Worm (Caenorhabditis elegans): Measurements from ENCODE around the gene mon-2.

The mon-2 gene

DNA sequence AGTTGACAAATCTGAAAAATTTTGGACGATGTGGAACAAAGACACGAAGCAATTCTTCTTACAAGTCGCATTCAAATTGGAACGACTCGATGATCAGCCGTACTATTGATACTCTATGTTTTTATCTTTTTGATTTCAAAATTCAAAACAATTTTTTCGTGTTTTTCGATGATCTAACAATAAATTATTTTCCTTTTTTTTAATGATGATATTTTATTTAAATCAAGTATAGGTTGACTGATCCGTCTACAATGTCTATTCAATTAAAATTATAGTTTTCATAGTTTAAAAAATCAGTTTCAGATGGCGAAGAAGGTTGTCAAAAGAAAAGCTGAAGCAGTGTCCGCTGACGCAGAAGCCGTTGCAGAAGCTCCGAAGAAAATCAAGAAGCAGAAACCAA lies 11.5 kb upstream of the mon-2 start, which contains the start of gene rbm-34:
rbm-34 (plus strand) TSS at position 301 of the 400 bp plus-strand sequence.
- TF ChIP-seq dmd-4 (tag; optimal IDR thresholded peaks at IDR 0.05) = no peak
- no peak for TF ChIP-seq lin-13 (GFP tag; optimal IDR thresholded peaks at IDR 0.05)
- TF ChIP-seq R02D3.7 (tag; optimal IDR thresholded peaks at IDR 0.05) = no peak
- no peak for TF ChIP-seq C34F6.9 (tag; optimal IDR thresholded peaks at IDR 0.05)
- no peak for TF ChIP-seq zag-1 (tag; optimal IDR thresholded peaks at IDR 0.05)
- no peak for TF ChIP-seq sma-3 (GFP tag; optimal IDR thresholded peaks at IDR 0.05)

DNA sequence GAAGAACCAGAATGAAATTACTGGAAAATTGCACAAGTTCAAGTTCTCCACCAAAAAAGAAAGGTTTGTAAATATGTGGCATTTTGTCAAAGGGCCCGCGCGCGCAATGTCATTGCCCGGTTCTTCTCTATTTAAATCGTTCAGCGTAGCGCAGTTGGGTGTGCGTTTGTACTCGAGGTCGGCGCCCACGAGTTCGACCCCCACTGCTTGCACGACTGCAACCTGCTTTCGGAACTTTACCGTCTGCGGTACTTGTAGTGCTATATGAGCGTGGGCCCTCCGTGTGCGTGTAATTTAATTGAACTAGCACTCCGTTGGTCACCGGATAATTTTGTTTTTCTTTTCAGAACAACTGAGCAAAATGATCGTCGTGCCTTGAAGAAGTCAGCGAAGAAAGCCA lies 10.1 kb upstream of the mon-2 start:
- TF ChIP-seq gmeb-1 (tag; optimal IDR thresholded peaks at IDR 0.05) (peak; percentile 70), nhr-237 (tag; optimal IDR thresholded peaks at IDR 0.05) (no peak), elt-3 (tag; optimal IDR thresholded peaks at IDR 0.05) (no peak), nhr-21 (tag; optimal IDR thresholded peaks at IDR 0.05) (peak; percentile 52), ama-1 (optimal IDR thresholded peaks at IDR 0.05) (no peak), mdl-1 (tag; optimal IDR thresholded peaks at IDR 0.05) (peak in 1 of 2 experiments; percentile 57), elt-1 (tag; optimal IDR thresholded peaks at IDR 0.05) (no peak), dmd-4 (tag; optimal IDR thresholded peaks at IDR 0.05) (no peak), nhr-6 (tag; optimal IDR thresholded peaks at IDR 0.05) (no peak), R02D3.7 (tag; optimal IDR thresholded peaks at IDR 0.05) (no peak), ztf-1 (GFP tag; conservative IDR thresholded peaks at IDR 0.05) (no peak), nhr-129 (tag; optimal IDR thresholded peaks at IDR 0.05) (peak; percentile 95), ZK546.5 (tag; optimal IDR thresholded peaks at IDR 0.05) (no peak), zag-1 (tag; optimal IDR thresholded peaks at IDR 0.05) (peak; percentile 36), egl-27 (tag; optimal IDR thresholded peaks at IDR 0.05) (peak; percentile 49), alr-1 (tag; optimal IDR thresholded peaks at IDR 0.05) (no peak), nhr-77 (tag; optimal IDR thresholded peaks at IDR 0.05) (peak; percentile 30), sma-9 (GFP tag; optimal IDR thresholded peaks at IDR 0.05) (peak; percentile 67), sma-9 (tag; optimal IDR thresholded peaks at IDR 0.05) (no peak), nhr-23 (tag; optimal IDR thresholded peaks at IDR 0.05) (no peak), mab-5 (tag; optimal IDR thresholded peaks at IDR 0.05) (no peak), nhr-25 (tag; optimal IDR thresholded peaks at IDR 0.05) (peak; percentile 50), mbf-1 (tag; optimal IDR thresholded peaks at IDR 0.05) (no peak), nhr-10 (tag; optimal IDR thresholded peaks at IDR 0.05) (no peak), C34F6.9 (tag; optimal IDR thresholded peaks at IDR 0.05) (peak; percentile 64), ztf-4 (tag; optimal IDR thresholded peaks at IDR 0.05) (no peak), sem-4 (tag; optimal IDR thresholded peaks at IDR 0.05) (peak; percentile 53), unc-62 (GFP tag; optimal IDR thresholded peaks at IDR 0.05) (no peak), crh-2 (tag; optimal IDR thresholded peaks at IDR 0.05) (peak; percentile 77), snpc-4 (tag; optimal IDR thresholded peaks at IDR 0.05) (no peak), ztf-11 (tag; optimal IDR thresholded peaks at IDR 0.05) (no peak), F13H6.1 (tag; optimal IDR thresholded peaks at IDR 0.05) (peak; percentile 76), ceh-16 (tag; optimal IDR thresholded peaks at IDR 0.05) (peak; percentile 79), fos-1 (tag; optimal IDR thresholded peaks at IDR 0.05) (peak; percentile 51), lin-39 (tag; optimal IDR thresholded peaks at IDR 0.05) (no peak), aly-2 (tag; optimal IDR thresholded peaks at IDR 0.05) (no peak), skn-1 (tag; optimal IDR thresholded peaks at IDR 0.05) (no peak), nhr-12 (tag; optimal IDR thresholded peaks at IDR 0.05) (no peak), unc-55 (GFP tag; optimal IDR thresholded peaks at IDR 0.05) (no peak), sma-3 (GFP tag; optimal IDR thresholded peaks at IDR 0.05) (peak; percentile 76), Y55F3AM.14 (GFP tag; optimal IDR thresholded peaks at IDR 0.05) (peak; percentile 75), unc-39 (tag; optimal IDR thresholded peaks at IDR 0.05) (no peak), blmp-1 (tag; optimal IDR thresholded peaks at IDR 0.05; ENCODE audit: insufficient read depth) (peak; percentile 55), ceh-82 (tag; optimal IDR thresholded peaks at IDR 0.05) (peak; percentile 37), lin-13 (GFP tag; optimal IDR thresholded peaks at IDR 0.05) (peak; percentile 62), lsy-2 (tag; optimal IDR thresholded peaks at IDR 0.05) (peak; percentile 26 to 59), lin-11 (tag; optimal IDR thresholded peaks at IDR 0.05) (peak; percentile 10)

Data from whole organism, L2 larva.